Fruit fly (Drosophila melanogaster) whole organism, embryonic: ENCODE results near the gene mib1.

Experiments
- Adf1 ChIP-seq: fragments of 200-800 bp; sonication (Bioruptor generic); IDR thresholded peaks from 2 replicates; pipeline ENCODE4 v1.3.6; 2022; ENCODE audit warnings: missing biosample characterization, missing genetic modification characterization
- Antp ChIP-seq: fragments of 200-800 bp; sonication (Bioruptor generic); optimal IDR thresholded peaks from 3 replicates; lab custom pipeline; 2016; ENCODE audit warnings: missing biosample characterization, missing genetic modification characterization
- BtbVII ChIP-seq: fragments of 200-800 bp; sonication (Bioruptor generic); optimal IDR thresholded peaks from 3 replicates; lab custom pipeline; 2017; ENCODE audit warnings: missing biosample characterization, mild to moderate bottlenecking, missing genetic modification characterization
- CG10979 ChIP-seq: fragments of 200-800 bp; sonication (Bioruptor generic); optimal IDR thresholded peaks from 2 replicates; lab custom pipeline; 2018; ENCODE audit warnings: missing biosample characterization, mild to moderate bottlenecking, missing genetic modification characterization, moderate library complexity
- CG12942 ChIP-seq: fragments of 200-800 bp; sonication (Bioruptor generic); optimal IDR thresholded peaks from 3 replicates; lab custom pipeline; 2016; ENCODE audit warnings: missing biosample characterization, missing genetic modification characterization
- CG13123 ChIP-seq: fragments of 200-800 bp; sonication (Bioruptor generic); optimal IDR thresholded peaks from 2 replicates; lab custom pipeline; 2016; ENCODE audit warnings: missing biosample characterization, missing genetic modification characterization
- CG1647 ChIP-seq: fragments of 200-800 bp; sonication (Bioruptor generic); optimal IDR thresholded peaks from 3 replicates; lab custom pipeline; 2016; ENCODE audit warnings: missing biosample characterization, missing genetic modification characterization
- CG16815 ChIP-seq: fragments of 200-800 bp; sonication (Bioruptor generic); optimal IDR thresholded peaks from 3 replicates; lab custom pipeline; 2017; ENCODE audit warnings: missing biosample characterization, mild to moderate bottlenecking, missing genetic modification characterization
- CG17186 ChIP-seq: fragments of 200-800 bp; sonication (Bioruptor generic); optimal IDR thresholded peaks from 3 replicates; lab custom pipeline; 2017; ENCODE audit warnings: missing biosample characterization, missing genetic modification reagents, missing genetic modification characterization
- CG17385 ChIP-seq: fragments of 200-800 bp; sonication (Bioruptor generic); optimal IDR thresholded peaks from 3 replicates; lab custom pipeline; 2018; ENCODE audit warnings: missing biosample characterization, mild to moderate bottlenecking, missing genetic modification characterization
- CG17568 ChIP-seq: fragments of 200-800 bp; sonication (Bioruptor generic); optimal IDR thresholded peaks from 2 replicates; lab custom pipeline; 2018; ENCODE audit warnings: missing biosample characterization, mild to moderate bottlenecking, missing genetic modification characterization, moderate library complexity
- CG17829 ChIP-seq: fragments of 200-800 bp; optimal IDR thresholded peaks from 2 replicates; lab custom pipeline; 2019; ENCODE audit warnings: missing biosample characterization, mild to moderate bottlenecking, missing genetic modification characterization, moderate library complexity
- CG30403 ChIP-seq: fragments of 200-800 bp; sonication (Bioruptor generic); optimal IDR thresholded peaks from 3 replicates; lab custom pipeline; 2016; ENCODE audit warnings: missing biosample characterization, missing genetic modification characterization
- CG3281 ChIP-seq: fragments of 200-800 bp; sonication (Bioruptor generic); optimal IDR thresholded peaks from 3 replicates; lab custom pipeline; 2017; ENCODE audit warnings: missing biosample characterization, mild to moderate bottlenecking, missing genetic modification characterization
- CG5245 ChIP-seq: fragments of 200-800 bp; sonication (Bioruptor generic); optimal IDR thresholded peaks from 3 replicates; lab custom pipeline; 2016; ENCODE audit warnings: missing biosample characterization, missing genetic modification characterization
- CG7271 ChIP-seq: fragments of 200-800 bp; sonication (Bioruptor generic); optimal IDR thresholded peaks from 2 replicates; lab custom pipeline; 2018; ENCODE audit warnings: missing biosample characterization, mild to moderate bottlenecking, missing genetic modification characterization, moderate library complexity
- CG8089 ChIP-seq: fragments of 200-800 bp; sonication (Bioruptor generic); optimal IDR thresholded peaks from 3 replicates; lab custom pipeline; 2016; ENCODE audit warnings: missing biosample characterization, missing genetic modification characterization
- CG8478 ChIP-seq: fragments of >200 bp; optimal IDR thresholded peaks from 2 replicates; lab custom pipeline; 2018
- CG8924 ChIP-seq: fragments of 200-800 bp; optimal IDR thresholded peaks from 3 replicates; lab custom pipeline; 2019; ENCODE audit warnings: missing biosample characterization, mild to moderate bottlenecking, missing genetic modification characterization, moderate library complexity
- CG9797 ChIP-seq: fragments of 200-800 bp; sonication (Bioruptor generic); optimal IDR thresholded peaks from 3 replicates; lab custom pipeline; 2018; ENCODE audit warnings: missing biosample characterization, mild to moderate bottlenecking, missing genetic modification characterization
- CTCF ChIP-seq: fragments of 200-800 bp; sonication (Bioruptor generic); optimal IDR thresholded peaks from 2 replicates; lab custom pipeline; 2017; ENCODE audit warnings: missing biosample characterization, mild to moderate bottlenecking, missing genetic modification characterization, moderate library complexity
- CrebB ChIP-seq: fragments of 200-800 bp; sonication (Bioruptor generic); optimal IDR thresholded peaks from 3 replicates; lab custom pipeline; 2018; ENCODE audit warnings: missing biosample characterization, mild to moderate bottlenecking, missing genetic modification characterization
- D19A ChIP-seq: fragments of 200-800 bp; optimal IDR thresholded peaks from 3 replicates; lab custom pipeline; 2019; ENCODE audit warnings: missing biosample characterization, mild to moderate bottlenecking, missing genetic modification characterization, moderate library complexity
- Hr51 ChIP-seq, 2 experiments: fragments of 200-800 bp; sonication (Bioruptor generic); optimal IDR thresholded peaks; 2 replicates in 1 of 2; 3 replicates in 1 of 2; lab custom pipeline; 2016 to 2018; ENCODE audit warnings: missing biosample characterization in 2 of 2, missing genetic modification characterization in 2 of 2, mild to moderate bottlenecking in 1 of 2, moderate library complexity in 1 of 2
- Kr ChIP-seq: fragments of 200-800 bp; sonication (Bioruptor generic); optimal IDR thresholded peaks from 2 replicates; lab custom pipeline; 2017; ENCODE audit warnings: missing biosample characterization, mild to moderate bottlenecking, missing genetic modification characterization
- Med ChIP-seq: fragments of 200-800 bp; sonication (Bioruptor generic); peaks from one replicate; lab custom pipeline; 2016; ENCODE audit warnings: missing biosample characterization, missing genetic modification characterization, mild to moderate bottlenecking, inconsistent platforms, moderate library complexity
- Myb ChIP-seq: fragments of 200-800 bp; sonication (Bioruptor generic); optimal IDR thresholded peaks from 2 replicates; lab custom pipeline; 2016; ENCODE audit warnings: missing biosample characterization, missing genetic modification characterization
- Nf-YB ChIP-seq: fragments of 200-800 bp; sonication (Bioruptor generic); optimal IDR thresholded peaks from 3 replicates; lab custom pipeline; 2019; ENCODE audit warnings: missing biosample characterization, mild to moderate bottlenecking, missing genetic modification characterization, moderate library complexity
- Rfx ChIP-seq: fragments of 200-800 bp; sonication (Bioruptor generic); IDR thresholded peaks from 2 replicates; pipeline ENCODE4 v1.3.6; 2022; ENCODE audit warnings: missing biosample characterization, missing genetic modification characterization
- Spps ChIP-seq: fragments of 200-800 bp; sonication (Bioruptor generic); optimal IDR thresholded peaks from 2 replicates; lab custom pipeline; 2018; ENCODE audit warnings: missing biosample characterization, mild to moderate bottlenecking, missing genetic modification characterization
- bsh ChIP-seq, 2 experiments: fragments of 200-800 bp; sonication (Bioruptor generic); optimal IDR thresholded peaks; 2 replicates each; lab custom pipeline; 2017 to 2018; ENCODE audit warnings: mild to moderate bottlenecking in 2 of 2, missing biosample characterization in 2 of 2, missing genetic modification characterization in 2 of 2, moderate library complexity in 1 of 2
- chn ChIP-seq: fragments of 200-800 bp; sonication (Bioruptor generic); optimal IDR thresholded peaks from 2 replicates; lab custom pipeline; 2016; ENCODE audit warnings: missing biosample characterization, missing genetic modification characterization
- crol ChIP-seq: fragments of 200-800 bp; sonication (Bioruptor generic); IDR thresholded peaks from 2 replicates; pipeline ENCODE4 v1.3.6; 2022; ENCODE audit warnings: missing biosample characterization, missing genetic modification characterization
- crp ChIP-seq, 2 experiments: fragments of 200-800 bp; sonication (Bioruptor generic); optimal IDR thresholded peaks; 2 replicates in 1 of 2; 3 replicates in 1 of 2; lab custom pipeline; 2017; ENCODE audit warnings: missing biosample characterization in 2 of 2, missing genetic modification characterization in 2 of 2, mild to moderate bottlenecking in 1 of 2, moderate library complexity in 1 of 2
- dimm ChIP-seq: fragments of 200-800 bp; sonication (Bioruptor generic); IDR thresholded peaks from 2 replicates; pipeline ENCODE4 v1.3.6; 2022; ENCODE audit warnings: missing biosample characterization, missing genetic modification characterization
- dysf ChIP-seq: fragments of 200-800 bp; sonication (Bioruptor generic); IDR thresholded peaks from 3 replicates; pipeline ENCODE4 v1.3.6; 2022; ENCODE audit warnings: missing biosample characterization, missing genetic modification characterization
- eyg ChIP-seq: fragments of 200-800 bp; sonication (Bioruptor generic); optimal IDR thresholded peaks from 3 replicates; lab custom pipeline; 2016; ENCODE audit warnings: missing biosample characterization, missing genetic modification characterization
- fru ChIP-seq: fragments of >200 bp; optimal IDR thresholded peaks from 2 replicates; lab custom pipeline; 2017
- gcm2 ChIP-seq: fragments of 200-800 bp; sonication (Bioruptor generic); optimal IDR thresholded peaks from 2 replicates; lab custom pipeline; 2016; ENCODE audit warnings: missing biosample characterization, missing genetic modification characterization
- kah ChIP-seq: fragments of 200-800 bp; sonication (Bioruptor generic); optimal IDR thresholded peaks from 2 replicates; lab custom pipeline; 2018; ENCODE audit warnings: missing biosample characterization, mild to moderate bottlenecking, missing genetic modification characterization
- ken ChIP-seq: fragments of 200-800 bp; sonication (Bioruptor generic); IDR thresholded peaks from 3 replicates; pipeline ENCODE4 v1.3.6; 2022; ENCODE audit warnings: missing biosample characterization, missing genetic modification characterization
- lola ChIP-seq, 3 experiments: fragments of >200 bp in 2 of 3; fragments of 200-800 bp in 1 of 3; sonication (Bioruptor generic) in 1 of 3; optimal IDR thresholded peaks; 2 replicates each; lab custom pipeline; 2017 to 2019; ENCODE audit warnings: missing biosample characterization in 3 of 3, missing genetic modification characterization in 3 of 3, mild to moderate bottlenecking in 1 of 3, moderate library complexity in 1 of 3
- nmo ChIP-seq: fragments of 200-800 bp; sonication (Bioruptor generic); optimal IDR thresholded peaks from 2 replicates; lab custom pipeline; 2018; ENCODE audit warnings: missing biosample characterization, mild to moderate bottlenecking, missing genetic modification characterization, moderate library complexity
- oc ChIP-seq: fragments of 200-800 bp; sonication (Bioruptor generic); optimal IDR thresholded peaks from 2 replicates; lab custom pipeline; 2018; ENCODE audit warnings: missing biosample characterization, mild to moderate bottlenecking, missing genetic modification characterization, moderate library complexity
- pnt ChIP-seq: fragments of 200-800 bp; sonication (Bioruptor generic); optimal IDR thresholded peaks from 3 replicates; lab custom pipeline; 2016; ENCODE audit warnings: missing biosample characterization, missing genetic modification characterization
- prd ChIP-seq, 3 experiments: fragments of >200 bp in 2 of 3; fragments of 200-800 bp in 1 of 3; sonication (Bioruptor generic) in 1 of 3; optimal IDR thresholded peaks in 2 of 3; IDR thresholded peaks in 1 of 3; 2 replicates in 2 of 3; 3 replicates in 1 of 3; pipeline versions ENCODE4 v1.3.6 to Lab custom; 2017 to 2022; ENCODE audit warnings: missing biosample characterization in 1 of 3, missing genetic modification characterization in 1 of 3
- rib ChIP-seq: fragments of 200-800 bp; sonication (Bioruptor generic); IDR thresholded peaks from 2 replicates; pipeline ENCODE4 v1.3.6; 2022; ENCODE audit warnings: missing biosample characterization, missing genetic modification characterization
- salm ChIP-seq: fragments of 200-800 bp; sonication (Bioruptor generic); optimal IDR thresholded peaks from 2 replicates; lab custom pipeline; 2018; ENCODE audit warnings: missing biosample characterization, mild to moderate bottlenecking, missing genetic modification characterization
- tgo ChIP-seq: fragments of 200-800 bp; sonication (Bioruptor generic); IDR thresholded peaks from 3 replicates; pipeline ENCODE4 v1.3.6; 2022; ENCODE audit warnings: missing biosample characterization, missing genetic modification characterization
- vfl ChIP-seq: fragments of 200-800 bp; sonication (Bioruptor generic); optimal IDR thresholded peaks from 2 replicates; lab custom pipeline; 2016; ENCODE audit warnings: missing biosample characterization, missing genetic modification characterization

The mib1 gene

DNA sequence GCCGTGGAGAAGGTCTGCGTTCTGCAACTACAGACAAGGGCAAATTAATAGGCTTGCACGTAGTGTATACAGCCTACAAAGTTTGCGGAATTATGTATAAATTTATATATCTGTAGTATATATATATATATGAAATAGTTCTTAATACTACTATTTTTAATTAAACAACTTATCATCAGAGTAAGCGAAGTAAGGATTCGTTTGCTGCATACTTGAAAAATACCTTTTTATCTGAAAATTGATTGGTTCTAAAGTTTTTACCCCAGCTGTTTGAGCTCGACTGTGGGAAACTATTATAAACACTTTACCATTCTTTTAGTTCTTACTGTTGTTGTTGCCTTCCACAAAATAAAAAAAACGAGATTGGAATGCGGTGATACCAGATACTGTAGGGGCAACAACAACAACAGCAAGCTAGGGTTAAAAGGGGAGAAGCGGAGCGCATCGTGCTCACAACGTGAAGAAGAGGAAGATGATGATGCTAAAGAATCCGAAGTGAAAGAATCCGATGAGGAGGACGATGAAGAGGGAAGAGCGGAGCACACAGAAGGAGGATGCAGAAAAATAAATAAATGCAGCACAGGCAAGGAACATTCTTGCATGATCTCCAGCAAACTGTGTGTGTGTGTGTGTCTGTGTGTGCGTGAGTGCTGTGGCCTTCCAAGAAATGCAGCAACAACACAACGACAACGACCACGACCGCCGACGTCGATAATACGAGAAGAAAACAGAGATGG is 31.6 kb upstream of the mib1 start (continued):
- TF ChIP-seq salm (tag; lab: Kevin White, UChicago) (peak; percentile 21), CG8089 (GFP tag; lab: Kevin White, UChicago) (no peak), CG8924 (tag; lab: Kevin White, UChicago) (peak; percentile 25), bsh (GFP tag; optimal IDR thresholded peaks at IDR 0.05; lab: Kevin White, UChicago) (peak; percentile 74 to 81), CG16815 (GFP tag; lab: Kevin White, UChicago) (peak; percentile 24), ken (no peak), oc (tag; lab: Kevin White, UChicago) (no peak), Myb (GFP tag; lab: Kevin White, UChicago) (no peak), crp (GFP tag; optimal IDR thresholded peaks at IDR 0.05; lab: Kevin White, UChicago) (no peak), tgo (GFP tag; lab: Robert Waterston, UW) (0 out of 3 replicates have a peak, but pooled peaks have one; percentile 21), Nf-YB (GFP tag; lab: Kevin White, UChicago) (peak; percentile 48), Adf1 (no peak), CTCF (GFP tag; lab: Kevin White, UChicago) (no peak), dimm (GFP tag; lab: Robert Waterston, UW) (no peak), crol (peak; percentile 93), CG17385 (GFP tag; lab: Kevin White, UChicago) (peak; percentile 79), CG9797 (no peak), Med (GFP tag; lab: Kevin White, UChicago) (peak; percentile 54), lola (GFP tag; optimal IDR thresholded peaks at IDR 0.05; lab: Kevin White, UChicago) (peak in 1 of 3 experiments; percentile 72), CG17186 (GFP tag; lab: Kevin White, UChicago) (no peak), CG1647 (no peak), CG13123 (GFP tag; lab: Kevin White, UChicago) (no peak), CG10979 (tag; lab: Kevin White, UChicago) (peak; percentile 62), dysf (peak; percentile 53; the same call in 1 of the 3 replicates), CG7271 (peak; percentile 13), kah (GFP tag; lab: Kevin White, UChicago) (no peak), CG5245 (GFP tag; lab: Kevin White, UChicago) (no peak), prd (optimal IDR thresholded peaks at IDR 0.05; lab: Kevin White, UChicago) (no peak), prd (GFP tag; IDR thresholded peaks at IDR 0.05; lab: Robert Waterston, UW) (peak; percentile 52; the same call in 1 of the 3 replicates), CG8478 (lab: Kevin White, UChicago) (no peak), eyg (GFP tag; lab: Kevin White, UChicago) (no peak), fru (lab: Kevin White, UChicago) (no peak), CG17829 (tag; lab: Kevin White, UChicago) (peak; percentile 68), Antp (no peak), gcm2 (no peak), Kr (GFP tag; lab: Kevin White, UChicago) (no peak), Rfx (GFP tag; lab: Robert Waterston, UW) (peak; percentile 35; the same call in 1 of the 2 replicates), CG3281 (GFP tag; lab: Kevin White, UChicago) (peak; percentile 37), Hr51 (GFP tag; optimal IDR thresholded peaks at IDR 0.05; lab: Kevin White, UChicago) (peak in 1 of 2 experiments; percentile 51), nmo (peak; percentile 61), pnt (GFP tag; lab: Kevin White, UChicago) (no peak), CG17568 (no peak), CrebB (no peak), CG30403 (GFP tag; lab: Kevin White, UChicago) (peak; percentile 13), D19A (tag; lab: Kevin White, UChicago) (peak; percentile 72), rib (GFP tag; lab: Robert Waterston, UW) (peak; percentile 24; the same call in 1 of the 2 replicates), BtbVII (GFP tag; lab: Kevin White, UChicago) (peak; percentile 66), chn (GFP tag; lab: Kevin White, UChicago) (no peak), vfl (GFP tag; lab: Kevin White, UChicago) (no peak), CG12942 (GFP tag; lab: Kevin White, UChicago) (no peak), Spps (tag; lab: Kevin White, UChicago) (no peak)
